Worm (Caenorhabditis elegans) whole organism, late embryonic: ENCODE data around the gene M02E1.1.
A peak's percentile ranks its signal among the peaks of the same experiment; 100 is the strongest.

ENCODE experiments used
- dve-1 ChIP-seq: sonication (generic microtip); optimal IDR thresholded peaks from 2 replicates; lab custom pipeline; 2017; ENCODE audit warnings: antibody characterized with exemption, mild to moderate bottlenecking, missing genetic modification characterization, missing compliant biosample characterization
- fkh-10 ChIP-seq: fragments of 150-350 bp; optimal IDR thresholded peaks from 2 replicates; lab custom pipeline; 2014; ENCODE audit warnings: missing biosample characterization, missing genetic modification reagents, missing genetic modification characterization
- fkh-6 ChIP-seq: sonication (generic microtip); optimal IDR thresholded peaks from 2 replicates; lab custom pipeline; 2016; ENCODE audit warnings: missing genetic modification characterization, missing compliant biosample characterization
- hlh-6 ChIP-seq: sonication (generic microtip); optimal IDR thresholded peaks from 2 replicates; lab custom pipeline; 2016; ENCODE audit warnings: missing genotype, missing genetic modification characterization, missing compliant biosample characterization
- nfya-1 ChIP-seq: sonication (generic microtip); optimal IDR thresholded peaks from 2 replicates; lab custom pipeline; 2017; ENCODE audit warnings: missing genetic modification characterization, mild to moderate bottlenecking, missing compliant biosample characterization, antibody characterized with exemption, moderate library complexity
- tbx-7 ChIP-seq: sonication (generic microtip); optimal IDR thresholded peaks from 2 replicates; lab custom pipeline; 2016; ENCODE audit warnings: missing genotype, missing genetic modification characterization, missing compliant biosample characterization
- unc-42 ChIP-seq: sonication (generic microtip); optimal IDR thresholded peaks from 2 replicates; lab custom pipeline; 2016; ENCODE audit warnings: missing genotype, missing genetic modification characterization, missing compliant biosample characterization
- unc-86 ChIP-seq: sonication (generic microtip); optimal IDR thresholded peaks from 2 replicates; lab custom pipeline; 2016; ENCODE audit warnings: missing genetic modification characterization, missing compliant biosample characterization
- zip-5 ChIP-seq: sonication (generic microtip); optimal IDR thresholded peaks from 2 replicates; lab custom pipeline; 2016; ENCODE audit warnings: missing genetic modification characterization, missing compliant biosample characterization

ce11 chrX:382692-383091 lies 56.8 kb downstream of the M02E1.1 start, which contains the start of gene ife-2:
- no peak for TF ChIP-seq unc-86 (tag; lab: Kevin White, UChicago)
- TF ChIP-seq tbx-7 = no peak
- TF ChIP-seq zip-5 = no peak
- TF ChIP-seq hlh-6 = no peak
- no peak for TF ChIP-seq fkh-6 (tag; lab: Kevin White, UChicago)
- no peak for TF ChIP-seq unc-42 (tag; lab: Kevin White, UChicago)
- TF ChIP-seq dve-1 (tag; lab: Kevin White, UChicago) = no peak
- peak; percentile 95 for TF ChIP-seq nfya-1 (tag; lab: Kevin White, UChicago)
- no peak for TF ChIP-seq fkh-10 (GFP tag; lab: Kevin White, UChicago)
